Fruit fly (Drosophila melanogaster) whole organism, embryonic: ENCODE results near the gene lbl.

Experiments
- ATbp ChIP-seq: fragments of 200-800 bp; sonication (Bioruptor generic); optimal IDR thresholded peaks from 2 replicates; lab custom pipeline; 2017; ENCODE audit warnings: missing biosample characterization, mild to moderate bottlenecking, missing genetic modification characterization, missing genetic modification reagents
- CG10267 ChIP-seq: fragments of 200-800 bp; sonication (Bioruptor generic); optimal IDR thresholded peaks from 2 replicates; lab custom pipeline; 2018; ENCODE audit warnings: missing biosample characterization, mild to moderate bottlenecking, missing genetic modification characterization, moderate library complexity
- CG11696 ChIP-seq: fragments of 200-800 bp; sonication (Bioruptor generic); IDR thresholded peaks from 2 replicates; pipeline ENCODE4 v1.3.6; 2022; ENCODE audit warnings: missing biosample characterization, missing genetic modification characterization
- CG12155 ChIP-seq: fragments of 200-800 bp; sonication (Bioruptor generic); optimal IDR thresholded peaks from 3 replicates; lab custom pipeline; 2016; ENCODE audit warnings: missing biosample characterization, missing genetic modification characterization
- CG1233 ChIP-seq: fragments of 200-800 bp; sonication (Bioruptor generic); optimal IDR thresholded peaks from 4 replicates; lab custom pipeline; 2018; ENCODE audit warnings: missing biosample characterization, mild to moderate bottlenecking, missing genetic modification characterization
- CG12942 ChIP-seq: fragments of 200-800 bp; sonication (Bioruptor generic); optimal IDR thresholded peaks from 3 replicates; lab custom pipeline; 2016; ENCODE audit warnings: missing biosample characterization, missing genetic modification characterization
- CG14014 ChIP-seq: fragments of 200-800 bp; sonication (Bioruptor generic); IDR thresholded peaks from 2 replicates; pipeline ENCODE4 v1.3.6; 2022; ENCODE audit warnings: missing biosample characterization, missing genetic modification characterization
- CG14860 ChIP-seq: fragments of 200-800 bp; sonication (Bioruptor generic); IDR thresholded peaks from 3 replicates; pipeline ENCODE4 v1.3.6; 2022; ENCODE audit warnings: missing biosample characterization, missing genetic modification characterization; ENCODE audit not compliant: partially characterized antibody
- CG17612 ChIP-seq: fragments of 200-800 bp; sonication (Bioruptor generic); IDR thresholded peaks from 2 replicates; pipeline ENCODE4 v1.3.6; 2022; ENCODE audit warnings: missing biosample characterization, missing genetic modification characterization
- CG18011 ChIP-seq: fragments of 200-800 bp; sonication (Bioruptor generic); optimal IDR thresholded peaks from 2 replicates; lab custom pipeline; 2017; ENCODE audit warnings: missing biosample characterization, missing genetic modification characterization, mild to moderate bottlenecking, moderate library complexity, missing genotype
- CG3065 ChIP-seq: fragments of 200-800 bp; sonication (Bioruptor generic); optimal IDR thresholded peaks from 2 replicates; lab custom pipeline; 2016; ENCODE audit warnings: missing biosample characterization, missing genetic modification characterization
- CG32532 ChIP-seq: fragments of 200-800 bp; sonication (Bioruptor generic); IDR thresholded peaks from 2 replicates; pipeline ENCODE4 v1.3.6; 2022; ENCODE audit warnings: missing biosample characterization, missing genetic modification characterization
- CG3281 ChIP-seq: fragments of 200-800 bp; sonication (Bioruptor generic); optimal IDR thresholded peaks from 3 replicates; lab custom pipeline; 2017; ENCODE audit warnings: missing biosample characterization, mild to moderate bottlenecking, missing genetic modification characterization
- CG3407 ChIP-seq: fragments of 200-800 bp; sonication (Bioruptor generic); optimal IDR thresholded peaks from 2 replicates; lab custom pipeline; 2018; ENCODE audit warnings: missing biosample characterization, mild to moderate bottlenecking, missing genetic modification characterization
- CG4282 ChIP-seq: fragments of 200-800 bp; sonication (Bioruptor generic); optimal IDR thresholded peaks from 2 replicates; lab custom pipeline; 2016; ENCODE audit warnings: missing biosample characterization, missing genetic modification characterization
- CG5953 ChIP-seq: fragments of 200-800 bp; sonication (Bioruptor generic); IDR thresholded peaks from 2 replicates; pipeline ENCODE4 v1.3.6; 2022; ENCODE audit warnings: missing biosample characterization, missing genetic modification characterization
- CG7271 ChIP-seq: fragments of 200-800 bp; sonication (Bioruptor generic); optimal IDR thresholded peaks from 2 replicates; lab custom pipeline; 2018; ENCODE audit warnings: missing biosample characterization, mild to moderate bottlenecking, missing genetic modification characterization, moderate library complexity
- CG8765 ChIP-seq: fragments of 200-800 bp; sonication (Bioruptor generic); IDR thresholded peaks from 2 replicates; pipeline ENCODE4 v1.3.6; 2022; ENCODE audit warnings: missing biosample characterization, missing genetic modification characterization
- CG9797 ChIP-seq: fragments of 200-800 bp; sonication (Bioruptor generic); optimal IDR thresholded peaks from 3 replicates; lab custom pipeline; 2018; ENCODE audit warnings: missing biosample characterization, mild to moderate bottlenecking, missing genetic modification characterization
- Dek ChIP-seq: fragments of 200-800 bp; sonication (Bioruptor generic); optimal IDR thresholded peaks from 3 replicates; lab custom pipeline; 2019; ENCODE audit warnings: missing biosample characterization, mild to moderate bottlenecking, missing genetic modification characterization, moderate library complexity
- Dfd ChIP-seq, 2 experiments: fragments of >200 bp; optimal IDR thresholded peaks; 2 replicates each; lab custom pipeline; 2017; ENCODE audit warnings: missing biosample characterization in 2 of 2, missing genetic modification characterization in 2 of 2
- Dip2 ChIP-seq: fragments of 200-800 bp; sonication (Bioruptor generic); IDR thresholded peaks from 2 replicates; pipeline ENCODE4 v1.3.6; 2022; ENCODE audit warnings: missing biosample characterization, missing genetic modification characterization
- Dref ChIP-seq: fragments of 200-800 bp; sonication (Bioruptor generic); IDR thresholded peaks from 2 replicates; pipeline ENCODE4 v1.3.6; 2022; ENCODE audit warnings: missing biosample characterization, missing genetic modification characterization
- H2.0 ChIP-seq: fragments of 200-800 bp; sonication (Bioruptor generic); IDR thresholded peaks from 2 replicates; pipeline ENCODE4 v1.3.6; 2022; ENCODE audit warnings: missing biosample characterization, missing genetic modification characterization
- HLH4C ChIP-seq: fragments of 200-800 bp; sonication (Bioruptor generic); IDR thresholded peaks from 3 replicates; pipeline ENCODE4 v1.3.6; 2022; ENCODE audit warnings: missing biosample characterization, missing genetic modification characterization; ENCODE audit not compliant: partially characterized antibody
- Hr3 ChIP-seq: fragments of 200-800 bp; sonication (Bioruptor generic); optimal IDR thresholded peaks from 3 replicates; lab custom pipeline; 2016; ENCODE audit warnings: missing biosample characterization, missing genetic modification characterization
- Hsf ChIP-seq: fragments of 200-800 bp; sonication (Bioruptor generic); optimal IDR thresholded peaks from 3 replicates; lab custom pipeline; 2016; ENCODE audit warnings: missing biosample characterization, missing genetic modification characterization
- Jarid2 ChIP-seq: fragments of 200-800 bp; sonication (Bioruptor generic); optimal IDR thresholded peaks from 3 replicates; lab custom pipeline; 2017; ENCODE audit warnings: mild to moderate bottlenecking, missing biosample characterization, missing genetic modification reagents, missing genetic modification characterization
- Lim3 ChIP-seq: fragments of 200-800 bp; sonication (Bioruptor generic); IDR thresholded peaks from 2 replicates; pipeline ENCODE4 v1.3.6; 2022; ENCODE audit warnings: missing biosample characterization, missing genetic modification characterization
- Meics ChIP-seq: fragments of 200-800 bp; sonication (Bioruptor generic); optimal IDR thresholded peaks from 2 replicates; lab custom pipeline; 2017; ENCODE audit warnings: missing biosample characterization, mild to moderate bottlenecking, missing genetic modification characterization
- Nf-YC ChIP-seq: fragments of 200-800 bp; optimal IDR thresholded peaks from 3 replicates; lab custom pipeline; 2019; ENCODE audit warnings: missing biosample characterization, mild to moderate bottlenecking, missing genetic modification characterization, moderate library complexity
- Opbp ChIP-seq: fragments of 200-800 bp; sonication (Bioruptor generic); IDR thresholded peaks from 3 replicates; pipeline ENCODE4 v1.3.6; 2022; ENCODE audit warnings: missing biosample characterization, missing genetic modification characterization; ENCODE audit not compliant: partially characterized antibody
- Ravus ChIP-seq: fragments of 200-800 bp; sonication (Bioruptor generic); IDR thresholded peaks from 2 replicates; pipeline ENCODE4 v1.3.6; 2022; ENCODE audit warnings: missing biosample characterization, missing genetic modification characterization
- Six4 ChIP-seq: fragments of 200-800 bp; sonication (Bioruptor generic); optimal IDR thresholded peaks from 2 replicates; lab custom pipeline; 2016; ENCODE audit warnings: missing biosample characterization, missing genetic modification characterization
- bigmax ChIP-seq: fragments of 200-800 bp; sonication (Bioruptor generic); optimal IDR thresholded peaks from 2 replicates; lab custom pipeline; 2018; ENCODE audit warnings: missing biosample characterization, mild to moderate bottlenecking, missing genetic modification characterization
- btn ChIP-seq: fragments of 200-800 bp; sonication (Bioruptor generic); optimal IDR thresholded peaks from 2 replicates; lab custom pipeline; 2016; ENCODE audit warnings: missing biosample characterization, missing genetic modification characterization
- dmrt99B ChIP-seq: fragments of 200-800 bp; sonication (Bioruptor generic); optimal IDR thresholded peaks from 2 replicates; lab custom pipeline; 2018; ENCODE audit warnings: missing biosample characterization, mild to moderate bottlenecking, missing genetic modification characterization, moderate library complexity
- fru ChIP-seq: fragments of >200 bp; optimal IDR thresholded peaks from 2 replicates; lab custom pipeline; 2017
- gem ChIP-seq: fragments of 200-800 bp; sonication (Bioruptor generic); optimal IDR thresholded peaks from 2 replicates; lab custom pipeline; 2019; ENCODE audit warnings: missing biosample characterization, mild to moderate bottlenecking, missing genetic modification characterization, moderate library complexity
- ham ChIP-seq: fragments of 200-800 bp; sonication (Bioruptor generic); IDR thresholded peaks from 2 replicates; pipeline ENCODE4 v1.3.6; 2022; ENCODE audit warnings: missing biosample characterization, missing genetic modification characterization
- ind ChIP-seq: fragments of 200-800 bp; sonication (Bioruptor generic); optimal IDR thresholded peaks from 3 replicates; lab custom pipeline; 2016; ENCODE audit warnings: missing biosample characterization, missing genetic modification characterization
- insv ChIP-seq, 2 experiments: fragments of 200-800 bp; sonication (Bioruptor generic); optimal IDR thresholded peaks; 3 replicates each; lab custom pipeline; 2016 to 2018; ENCODE audit warnings: missing biosample characterization in 2 of 2, missing genetic modification characterization in 2 of 2
- lola ChIP-seq, 3 experiments: fragments of >200 bp in 2 of 3; fragments of 200-800 bp in 1 of 3; sonication (Bioruptor generic) in 1 of 3; optimal IDR thresholded peaks; 2 replicates each; lab custom pipeline; 2017 to 2019; ENCODE audit warnings: missing biosample characterization in 3 of 3, missing genetic modification characterization in 3 of 3, mild to moderate bottlenecking in 1 of 3, moderate library complexity in 1 of 3
- nerfin-2 ChIP-seq: fragments of 200-800 bp; sonication (Bioruptor generic); IDR thresholded peaks from 2 replicates; pipeline ENCODE4 v1.3.6; 2022; ENCODE audit warnings: missing biosample characterization, missing genetic modification characterization; ENCODE audit not compliant: partially characterized antibody
- peb ChIP-seq: fragments of 200-800 bp; sonication (Bioruptor generic); IDR thresholded peaks from 2 replicates; pipeline ENCODE4 v1.3.6; 2022; ENCODE audit warnings: missing biosample characterization, missing genetic modification characterization
- prd ChIP-seq, 3 experiments: fragments of >200 bp in 2 of 3; fragments of 200-800 bp in 1 of 3; sonication (Bioruptor generic) in 1 of 3; optimal IDR thresholded peaks in 2 of 3; IDR thresholded peaks in 1 of 3; 2 replicates in 2 of 3; 3 replicates in 1 of 3; pipeline versions ENCODE4 v1.3.6 to Lab custom; 2017 to 2022; ENCODE audit warnings: missing biosample characterization in 1 of 3, missing genetic modification characterization in 1 of 3
- ro ChIP-seq: fragments of 200-800 bp; sonication (Bioruptor generic); IDR thresholded peaks from 2 replicates; pipeline ENCODE4 v1.3.6; 2022; ENCODE audit warnings: missing biosample characterization, missing genetic modification characterization
- sna ChIP-seq: fragments of 200-800 bp; sonication (Bioruptor generic); IDR thresholded peaks from 2 replicates; pipeline ENCODE4 v1.3.6; 2022; ENCODE audit warnings: missing biosample characterization, missing genetic modification characterization; ENCODE audit not compliant: partially characterized antibody
- sqz ChIP-seq: fragments of 200-800 bp; sonication (Bioruptor generic); optimal IDR thresholded peaks from 3 replicates; lab custom pipeline; 2018; ENCODE audit warnings: missing biosample characterization, mild to moderate bottlenecking, missing genetic modification characterization
- vfl ChIP-seq: fragments of 200-800 bp; sonication (Bioruptor generic); optimal IDR thresholded peaks from 2 replicates; lab custom pipeline; 2016; ENCODE audit warnings: missing biosample characterization, missing genetic modification characterization
- vnd ChIP-seq: fragments of 200-800 bp; sonication (Bioruptor generic); IDR thresholded peaks from 3 replicates; pipeline ENCODE4 v1.3.6; 2022; ENCODE audit warnings: missing biosample characterization, missing genetic modification characterization; ENCODE audit not compliant: partially characterized antibody

lbl gene

dm6 chr3R:21386132-21386531, 47.8 kb downstream of the lbl start (continued):
- no peak for TF ChIP-seq Hr3 (GFP tag; lab: Kevin White, UChicago)
- TF ChIP-seq ATbp (GFP tag; lab: Kevin White, UChicago), result no peak
- TF ChIP-seq sna (GFP tag; lab: Robert Waterston, UW), result no peak
- peak; percentile 71 for TF ChIP-seq Jarid2 (GFP tag; lab: Kevin White, UChicago)
- no peak for TF ChIP-seq CG3281 (GFP tag; lab: Kevin White, UChicago)
- TF ChIP-seq fru (lab: Kevin White, UChicago), result no peak
- TF ChIP-seq dmrt99B (tag; lab: Kevin White, UChicago), result no peak
- no peak for TF ChIP-seq HLH4C
- TF ChIP-seq ind, result no peak
- TF ChIP-seq gem (tag; lab: Kevin White, UChicago), result no peak
- no peak for TF ChIP-seq CG7271 (tag; lab: Kevin White, UChicago)
- TF ChIP-seq Hsf, result no peak
- TF ChIP-seq CG32532 (GFP tag; lab: Robert Waterston, UW), result no peak
- no peak for TF ChIP-seq vfl (GFP tag; lab: Kevin White, UChicago)
- TF ChIP-seq Dek (tag; lab: Kevin White, UChicago), result no peak
- no peak for TF ChIP-seq CG8765 (GFP tag; lab: Robert Waterston, UW)
- no peak for TF ChIP-seq Dfd (GFP tag; optimal IDR thresholded peaks at IDR 0.05; lab: Kevin White, UChicago)
- TF ChIP-seq prd (optimal IDR thresholded peaks at IDR 0.05; lab: Kevin White, UChicago), result no peak
- no peak for TF ChIP-seq prd (GFP tag; IDR thresholded peaks at IDR 0.05; lab: Robert Waterston, UW)
- TF ChIP-seq CG11696 (GFP tag; lab: Robert Waterston, UW), result no peak
- no peak for TF ChIP-seq Six4
- peak in 1 of 2 experiments; percentile 22 for TF ChIP-seq insv (GFP tag; optimal IDR thresholded peaks at IDR 0.05; lab: Kevin White, UChicago)
- no peak for TF ChIP-seq CG3065 (GFP tag; lab: Kevin White, UChicago)
- TF ChIP-seq CG12155 (GFP tag; lab: Kevin White, UChicago), result no peak
- TF ChIP-seq btn (GFP tag; lab: Kevin White, UChicago), result no peak
- TF ChIP-seq CG9797 (GFP tag; lab: Kevin White, UChicago), result peak; percentile 17
- no peak for TF ChIP-seq ro (GFP tag; lab: Robert Waterston, UW)
- TF ChIP-seq CG14014, result no peak
- TF ChIP-seq Lim3 (GFP tag; lab: Robert Waterston, UW), result no peak
- no peak for TF ChIP-seq CG12942 (GFP tag; lab: Kevin White, UChicago)
- TF ChIP-seq CG3407 (GFP tag; lab: Kevin White, UChicago), result no peak
- TF ChIP-seq peb (GFP tag; lab: Robert Waterston, UW), result no peak
- no peak for TF ChIP-seq CG18011 (GFP tag; lab: Kevin White, UChicago)
- TF ChIP-seq CG14860 (GFP tag; lab: Robert Waterston, UW), result no peak
- no peak for TF ChIP-seq sqz (GFP tag; lab: Kevin White, UChicago)
- TF ChIP-seq CG1233 (GFP tag; lab: Kevin White, UChicago), result no peak
- no peak for TF ChIP-seq CG4282
- no peak for TF ChIP-seq Meics
- peak; percentile 63 for TF ChIP-seq Nf-YC
- no peak for TF ChIP-seq Dip2
- TF ChIP-seq CG10267 (tag; lab: Kevin White, UChicago), result peak; percentile 24
- TF ChIP-seq vnd, result no peak
- TF ChIP-seq H2.0 (GFP tag; lab: Robert Waterston, UW), result no peak
- TF ChIP-seq CG5953, result no peak
- no peak for TF ChIP-seq lola (GFP tag; optimal IDR thresholded peaks at IDR 0.05; lab: Kevin White, UChicago)
- no peak for TF ChIP-seq Ravus (GFP tag; lab: Robert Waterston, UW)
- no peak for TF ChIP-seq CG17612
- peak; percentile 70 for TF ChIP-seq Opbp (GFP tag; lab: Robert Waterston, UW)
- TF ChIP-seq bigmax (GFP tag; lab: Kevin White, UChicago), result no peak
- TF ChIP-seq Dref (GFP tag; lab: Robert Waterston, UW), result 0 out of 2 replicates have a peak, but pooled peaks have one; percentile 32
- peak; percentile 23; the same call in 1 of the 2 replicates for TF ChIP-seq nerfin-2 (GFP tag; lab: Robert Waterston, UW)
- TF ChIP-seq ham, result no peak
